Fruit fly (Drosophila melanogaster) whole organism, embryonic: ENCODE data around the gene MtnD.

Source experiments
- CG1024 ChIP-seq: fragments of 200-800 bp; sonication (Bioruptor generic); IDR thresholded peaks from 2 replicates; pipeline ENCODE4 v1.3.6; 2022; ENCODE audit warnings: missing biosample characterization, missing genetic modification characterization
- CG10366 ChIP-seq: fragments of 200-800 bp; sonication (Bioruptor generic); IDR thresholded peaks from 2 replicates; pipeline ENCODE4 v1.3.6; 2022; ENCODE audit warnings: missing biosample characterization, missing genetic modification characterization
- CG10979 ChIP-seq: fragments of 200-800 bp; sonication (Bioruptor generic); optimal IDR thresholded peaks from 2 replicates; lab custom pipeline; 2018; ENCODE audit warnings: missing biosample characterization, mild to moderate bottlenecking, missing genetic modification characterization, moderate library complexity
- CG13296 ChIP-seq: fragments of 200-800 bp; sonication (Bioruptor generic); optimal IDR thresholded peaks from 3 replicates; lab custom pipeline; 2018; ENCODE audit warnings: missing biosample characterization, mild to moderate bottlenecking, missing genetic modification characterization
- CG14710 ChIP-seq: fragments of 200-800 bp; sonication (Bioruptor generic); optimal IDR thresholded peaks from 3 replicates; lab custom pipeline; 2019; ENCODE audit warnings: missing biosample characterization, mild to moderate bottlenecking, missing genetic modification characterization, moderate library complexity
- CG14965 ChIP-seq: fragments of 200-800 bp; sonication (Bioruptor generic); optimal IDR thresholded peaks from 2 replicates; lab custom pipeline; 2016; ENCODE audit warnings: missing biosample characterization, missing genetic modification characterization, borderline replicate concordance
- CG15479 ChIP-seq: fragments of 200-800 bp; sonication (Bioruptor generic); optimal IDR thresholded peaks from 3 replicates; lab custom pipeline; 2019; ENCODE audit warnings: missing biosample characterization, mild to moderate bottlenecking, missing genetic modification characterization, moderate library complexity
- CG16779 ChIP-seq: fragments of 200-800 bp; sonication (Bioruptor generic); IDR thresholded peaks from 2 replicates; pipeline ENCODE4 v1.3.6; 2022; ENCODE audit warnings: missing biosample characterization, missing genetic modification characterization
- CG17385 ChIP-seq: fragments of 200-800 bp; sonication (Bioruptor generic); optimal IDR thresholded peaks from 3 replicates; lab custom pipeline; 2018; ENCODE audit warnings: missing biosample characterization, mild to moderate bottlenecking, missing genetic modification characterization
- CG17568 ChIP-seq: fragments of 200-800 bp; sonication (Bioruptor generic); optimal IDR thresholded peaks from 2 replicates; lab custom pipeline; 2018; ENCODE audit warnings: missing biosample characterization, mild to moderate bottlenecking, missing genetic modification characterization, moderate library complexity
- CG18011 ChIP-seq: fragments of 200-800 bp; sonication (Bioruptor generic); optimal IDR thresholded peaks from 2 replicates; lab custom pipeline; 2017; ENCODE audit warnings: missing biosample characterization, missing genetic modification characterization, mild to moderate bottlenecking, moderate library complexity, missing genotype
- CG2120 ChIP-seq: fragments of 200-800 bp; sonication (Bioruptor generic); optimal IDR thresholded peaks from 3 replicates; lab custom pipeline; 2016; ENCODE audit warnings: missing biosample characterization, missing genetic modification characterization
- CG3847 ChIP-seq: fragments of 200-800 bp; sonication (Bioruptor generic); IDR thresholded peaks from 2 replicates; pipeline ENCODE4 v1.3.6; 2022; ENCODE audit warnings: missing biosample characterization, missing genetic modification characterization
- CG42726 ChIP-seq: fragments of 200-800 bp; sonication (Bioruptor generic); IDR thresholded peaks from 2 replicates; pipeline ENCODE4 v1.3.6; 2022; ENCODE audit warnings: missing biosample characterization, missing genetic modification characterization; ENCODE audit not compliant: partially characterized antibody
- CG4424 ChIP-seq: fragments of 200-800 bp; sonication (Bioruptor generic); optimal IDR thresholded peaks from 3 replicates; lab custom pipeline; 2016; ENCODE audit warnings: missing biosample characterization, missing genetic modification characterization
- CG6175 ChIP-seq: fragments of 200-800 bp; sonication (Bioruptor generic); IDR thresholded peaks from 3 replicates; pipeline ENCODE4 v1.3.6; 2022; ENCODE audit warnings: missing biosample characterization, missing genetic modification characterization
- CG6272 ChIP-seq: fragments of 200-800 bp; sonication (Bioruptor generic); IDR thresholded peaks from 2 replicates; pipeline ENCODE4 v1.3.6; 2022; ENCODE audit warnings: missing biosample characterization, missing genetic modification characterization
- CG6689 ChIP-seq: fragments of 200-800 bp; sonication (Bioruptor generic); IDR thresholded peaks from 2 replicates; pipeline ENCODE4 v1.3.6; 2022; ENCODE audit warnings: missing biosample characterization, missing genetic modification characterization
- CG6854 ChIP-seq: fragments of 200-800 bp; sonication (Bioruptor generic); optimal IDR thresholded peaks from 3 replicates; lab custom pipeline; 2017; ENCODE audit warnings: missing biosample characterization, mild to moderate bottlenecking, missing genetic modification characterization
- CTCF ChIP-seq: fragments of 200-800 bp; sonication (Bioruptor generic); optimal IDR thresholded peaks from 2 replicates; lab custom pipeline; 2017; ENCODE audit warnings: missing biosample characterization, mild to moderate bottlenecking, missing genetic modification characterization, moderate library complexity
- D19A ChIP-seq: fragments of 200-800 bp; optimal IDR thresholded peaks from 3 replicates; lab custom pipeline; 2019; ENCODE audit warnings: missing biosample characterization, mild to moderate bottlenecking, missing genetic modification characterization, moderate library complexity
- Dll ChIP-seq: fragments of 200-800 bp; sonication (Bioruptor generic); IDR thresholded peaks from 4 replicates; pipeline ENCODE4 v1.3.6; 2022; ENCODE audit warnings: missing biosample characterization, missing genetic modification characterization; ENCODE audit not compliant: partially characterized antibody
- E2f1 ChIP-seq: fragments of 200-800 bp; sonication (Bioruptor generic); IDR thresholded peaks from 2 replicates; pipeline ENCODE4 v1.3.6; 2022; ENCODE audit warnings: missing biosample characterization, missing genetic modification characterization
- E2f2 ChIP-seq: fragments of 200-800 bp; sonication (Bioruptor generic); IDR thresholded peaks from 2 replicates; pipeline ENCODE4 v1.3.6; 2022; ENCODE audit warnings: missing biosample characterization, missing genetic modification characterization
- ERR ChIP-seq: fragments of 200-800 bp; sonication (Bioruptor generic); optimal IDR thresholded peaks from 2 replicates; lab custom pipeline; 2016; ENCODE audit warnings: missing biosample characterization, missing genetic modification characterization
- Ets65A ChIP-seq: fragments of 200-800 bp; sonication (Bioruptor generic); peaks from one replicate; lab custom pipeline; 2016; ENCODE audit warnings: missing biosample characterization, missing genetic modification characterization
- H2.0 ChIP-seq: fragments of 200-800 bp; sonication (Bioruptor generic); IDR thresholded peaks from 2 replicates; pipeline ENCODE4 v1.3.6; 2022; ENCODE audit warnings: missing biosample characterization, missing genetic modification characterization
- HLHmδ ChIP-seq: fragments of 200-800 bp; sonication (Bioruptor generic); optimal IDR thresholded peaks from 2 replicates; lab custom pipeline; 2018; ENCODE audit warnings: missing biosample characterization, mild to moderate bottlenecking, missing genetic modification characterization, moderate library complexity
- Hr51 ChIP-seq, 2 experiments: fragments of 200-800 bp; sonication (Bioruptor generic); optimal IDR thresholded peaks; 2 replicates in 1 of 2; 3 replicates in 1 of 2; lab custom pipeline; 2016 to 2018; ENCODE audit warnings: missing biosample characterization in 2 of 2, missing genetic modification characterization in 2 of 2, mild to moderate bottlenecking in 1 of 2, moderate library complexity in 1 of 2
- Hr78 ChIP-seq, 2 experiments: fragments of 200-800 bp in 1 of 2; fragments of >200 bp in 1 of 2; sonication (Bioruptor generic) in 1 of 2; optimal IDR thresholded peaks; 2 replicates each; lab custom pipeline; 2017 to 2019; ENCODE audit warnings: missing biosample characterization in 2 of 2, missing genetic modification characterization in 2 of 2, mild to moderate bottlenecking in 1 of 2, moderate library complexity in 1 of 2
- NK7.1 ChIP-seq: fragments of 200-800 bp; sonication (Bioruptor generic); optimal IDR thresholded peaks from 3 replicates; lab custom pipeline; 2016; ENCODE audit warnings: missing biosample characterization, missing genetic modification characterization
- Oaz ChIP-seq: fragments of 200-800 bp; sonication (Bioruptor generic); IDR thresholded peaks from 2 replicates; pipeline ENCODE4 v1.3.6; 2022; ENCODE audit warnings: missing biosample characterization, missing genetic modification characterization
- al ChIP-seq: fragments of 200-800 bp; sonication (Bioruptor generic); IDR thresholded peaks from 2 replicates; pipeline ENCODE4 v1.3.6; 2022; ENCODE audit warnings: missing biosample characterization, missing genetic modification characterization
- croc ChIP-seq: fragments of 200-800 bp; sonication (Bioruptor generic); conservative IDR thresholded peaks from 3 replicates; pipeline ENCODE4 v1.3.6; 2022; ENCODE audit warnings: missing biosample characterization, missing genetic modification characterization
- ewg ChIP-seq: fragments of 200-800 bp; sonication (Bioruptor generic); optimal IDR thresholded peaks from 3 replicates; lab custom pipeline; 2017; ENCODE audit warnings: mild to moderate bottlenecking, missing biosample characterization, missing genetic modification reagents, missing genetic modification characterization
- exex ChIP-seq: fragments of 200-800 bp; sonication (Bioruptor generic); optimal IDR thresholded peaks from 4 replicates; lab custom pipeline; 2018; ENCODE audit warnings: missing biosample characterization, mild to moderate bottlenecking, missing genetic modification characterization, moderate library complexity
- fd96Cb ChIP-seq: fragments of 200-800 bp; sonication (Bioruptor generic); optimal IDR thresholded peaks from 2 replicates; lab custom pipeline; 2018; ENCODE audit warnings: missing biosample characterization, mild to moderate bottlenecking, missing genetic modification characterization, moderate library complexity
- grau ChIP-seq: fragments of 200-800 bp; optimal IDR thresholded peaks from 3 replicates; lab custom pipeline; 2019; ENCODE audit warnings: missing biosample characterization, mild to moderate bottlenecking, missing genetic modification characterization, moderate library complexity
- ken ChIP-seq: fragments of 200-800 bp; sonication (Bioruptor generic); IDR thresholded peaks from 3 replicates; pipeline ENCODE4 v1.3.6; 2022; ENCODE audit warnings: missing biosample characterization, missing genetic modification characterization
- klu ChIP-seq: fragments of 200-800 bp; sonication (Bioruptor generic); IDR thresholded peaks from 2 replicates; pipeline ENCODE4 v1.3.6; 2022; ENCODE audit warnings: missing biosample characterization, missing genetic modification characterization
- nerfin-1 ChIP-seq: fragments of 200-800 bp; sonication (Bioruptor generic); optimal IDR thresholded peaks from 3 replicates; lab custom pipeline; 2019; ENCODE audit warnings: missing biosample characterization, mild to moderate bottlenecking, missing genetic modification characterization, moderate library complexity
- nmo ChIP-seq: fragments of 200-800 bp; sonication (Bioruptor generic); optimal IDR thresholded peaks from 2 replicates; lab custom pipeline; 2018; ENCODE audit warnings: missing biosample characterization, mild to moderate bottlenecking, missing genetic modification characterization, moderate library complexity
- pnt ChIP-seq: fragments of 200-800 bp; sonication (Bioruptor generic); optimal IDR thresholded peaks from 3 replicates; lab custom pipeline; 2016; ENCODE audit warnings: missing biosample characterization, missing genetic modification characterization
- repo ChIP-seq: fragments of 200-800 bp; sonication (Bioruptor generic); optimal IDR thresholded peaks from 2 replicates; lab custom pipeline; 2016; ENCODE audit warnings: missing biosample characterization, missing genetic modification characterization
- rib ChIP-seq: fragments of 200-800 bp; sonication (Bioruptor generic); IDR thresholded peaks from 2 replicates; pipeline ENCODE4 v1.3.6; 2022; ENCODE audit warnings: missing biosample characterization, missing genetic modification characterization
- row ChIP-seq: fragments of 200-800 bp; sonication (Bioruptor generic); IDR thresholded peaks from 3 replicates; pipeline ENCODE4 v1.3.6; 2022; ENCODE audit warnings: missing biosample characterization, missing genetic modification characterization
- slou ChIP-seq: fragments of 200-800 bp; sonication (Bioruptor generic); optimal IDR thresholded peaks from 3 replicates; lab custom pipeline; 2016; ENCODE audit warnings: missing biosample characterization, missing genetic modification characterization
- tll ChIP-seq, 2 experiments: fragments of 200-800 bp in 1 of 2; fragments of >200 bp in 1 of 2; sonication (Bioruptor generic) in 1 of 2; optimal IDR thresholded peaks; 2 replicates each; lab custom pipeline; 2017 to 2019; ENCODE audit warnings: missing biosample characterization in 2 of 2, missing genetic modification characterization in 2 of 2, mild to moderate bottlenecking in 1 of 2, moderate library complexity in 1 of 2
- unpg ChIP-seq: fragments of 200-800 bp; sonication (Bioruptor generic); optimal IDR thresholded peaks from 3 replicates; lab custom pipeline; 2018; ENCODE audit warnings: missing biosample characterization, mild to moderate bottlenecking, missing genetic modification characterization, moderate library complexity

Gene MtnD

DNA sequence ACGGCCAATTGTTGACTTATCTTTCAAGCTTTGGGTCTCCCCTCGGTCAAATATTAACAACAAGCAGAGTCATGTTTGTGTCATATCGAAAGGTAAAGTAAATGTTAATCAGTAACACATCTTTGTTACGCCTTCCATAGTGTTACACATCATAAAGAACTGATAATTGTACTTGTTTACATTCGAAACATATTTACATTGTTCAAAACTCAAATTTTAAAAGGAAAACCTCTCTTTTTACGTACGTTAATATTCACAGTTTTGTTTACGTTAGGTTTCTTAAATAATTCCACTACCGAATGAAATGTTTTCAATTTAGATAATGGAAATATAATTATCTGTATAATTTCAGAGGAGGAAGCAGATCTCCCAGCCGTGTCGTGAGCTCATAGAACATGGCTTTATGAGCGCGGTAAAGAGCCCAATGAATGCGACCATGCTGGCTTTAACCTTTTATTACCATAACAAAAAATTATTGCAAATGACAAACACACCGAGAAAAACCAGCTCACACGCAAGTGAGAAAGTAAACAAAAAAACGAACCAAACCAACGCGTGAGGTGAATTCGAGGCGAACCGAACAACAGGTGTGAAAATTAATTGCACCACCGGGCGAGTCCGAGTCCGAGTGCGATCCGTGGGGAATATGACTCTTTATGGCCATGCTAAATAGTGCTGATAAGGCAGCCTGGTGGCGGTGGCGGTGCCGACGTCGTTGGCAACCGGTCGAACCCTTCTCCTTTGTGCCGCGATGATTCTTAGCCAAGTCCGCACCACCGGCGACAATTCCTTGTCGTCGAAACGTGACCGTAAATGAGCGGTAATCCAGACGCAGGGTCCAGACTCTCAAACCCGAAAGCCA, 7.8 kb downstream of the MtnD start (continued):
- TF ChIP-seq Hr78 (GFP tag; optimal IDR thresholded peaks at IDR 0.05; lab: Kevin White, UChicago) (peak in 1 of 2 experiments; percentile 31), CG3847 (GFP tag; lab: Robert Waterston, UW) (no peak), Dll (GFP tag; lab: Robert Waterston, UW) (0 out of 4 replicates have a peak, but pooled peaks have one; percentile 11), CG17385 (peak; percentile 11), tll (GFP tag; optimal IDR thresholded peaks at IDR 0.05; lab: Kevin White, UChicago) (no peak), CG4424 (GFP tag; lab: Kevin White, UChicago) (peak; percentile 14), E2f2 (GFP tag; lab: Robert Waterston, UW) (no peak), nerfin-1 (tag; lab: Kevin White, UChicago) (no peak), D19A (tag; lab: Kevin White, UChicago) (peak; percentile 30), ERR (GFP tag; lab: Kevin White, UChicago) (no peak), Oaz (GFP tag; lab: Robert Waterston, UW) (no peak), CG16779 (GFP tag; lab: Robert Waterston, UW) (no peak), CG14710 (tag; lab: Kevin White, UChicago) (peak; percentile 63), klu (GFP tag; lab: Robert Waterston, UW) (no peak), croc (GFP tag; lab: Robert Waterston, UW) (no peak), CG10366 (GFP tag; lab: Robert Waterston, UW) (no peak), CG42726 (GFP tag; lab: Robert Waterston, UW) (no peak), nmo (no peak), CTCF (GFP tag; lab: Kevin White, UChicago) (no peak), CG18011 (GFP tag; lab: Kevin White, UChicago) (no peak), pnt (GFP tag; lab: Kevin White, UChicago) (peak; percentile 8), al (GFP tag; lab: Robert Waterston, UW) (no peak), ken (GFP tag; lab: Robert Waterston, UW) (no peak), CG1024 (GFP tag; lab: Robert Waterston, UW) (no peak), HLHmδ (GFP tag; lab: Kevin White, UChicago) (no peak), fd96Cb (tag; lab: Kevin White, UChicago) (no peak), slou (GFP tag; lab: Kevin White, UChicago) (peak; percentile 30), CG15479 (GFP tag; lab: Kevin White, UChicago) (peak; percentile 83), Ets65A (GFP tag; lab: Kevin White, UChicago) (no peak), CG2120 (no peak), CG6854 (GFP tag; lab: Kevin White, UChicago) (peak; percentile 13), H2.0 (no peak), CG17568 (GFP tag; lab: Kevin White, UChicago) (peak; percentile 42), CG6272 (no peak), CG6689 (GFP tag; lab: Robert Waterston, UW) (no peak), grau (peak; percentile 3), repo (GFP tag; lab: Kevin White, UChicago) (no peak), CG6175 (no peak), CG10979 (tag; lab: Kevin White, UChicago) (peak; percentile 35), E2f1 (GFP tag; lab: Robert Waterston, UW) (no peak), Hr51 (GFP tag; optimal IDR thresholded peaks at IDR 0.05; lab: Kevin White, UChicago) (no peak), CG13296 (GFP tag; lab: Kevin White, UChicago) (peak; percentile 17), ewg (GFP tag; lab: Kevin White, UChicago) (no peak), NK7.1 (GFP tag; lab: Kevin White, UChicago) (no peak), rib (GFP tag; lab: Robert Waterston, UW) (no peak), CG14965 (GFP tag; lab: Kevin White, UChicago) (peak; percentile 11), exex (tag; lab: Kevin White, UChicago) (no peak), row (GFP tag; lab: Robert Waterston, UW) (0 out of 3 replicates have a peak, but pooled peaks have one; percentile 24), unpg (GFP tag; lab: Kevin White, UChicago) (no peak)
